Fruit fly (Drosophila melanogaster) S2 (cell line): ENCODE measurements around the gene mRpS9.

Experiments used
- CG8478 ChIP-seq: fragments of >200 bp; optimal IDR thresholded peaks from 2 replicates; lab custom pipeline; 2018
- CTCF ChIP-seq, 2 experiments: fragments of >200 bp; optimal IDR thresholded peaks; 2 replicates each; lab custom pipeline; 2018

DNA sequence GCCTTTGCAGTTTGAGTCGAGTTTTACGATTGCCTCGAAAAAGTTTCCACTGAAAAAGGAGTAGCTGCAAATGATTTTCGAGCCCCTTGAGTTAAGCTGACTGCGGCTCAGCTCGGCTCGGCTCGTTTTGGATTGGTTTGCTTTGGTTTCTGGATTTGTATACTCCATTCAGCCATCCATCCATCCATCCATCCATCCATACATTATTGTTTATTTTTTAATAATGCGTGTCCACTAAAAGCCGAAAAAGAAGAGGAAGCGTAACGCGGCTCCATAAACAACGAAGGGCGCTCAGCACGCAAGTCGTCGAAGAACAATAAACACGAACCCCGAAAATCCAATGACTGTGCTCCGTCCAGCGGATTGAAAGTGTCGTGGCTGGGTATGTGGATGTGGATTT is 23.9 kb upstream of the mRpS9 start:
- TF ChIP-seq CG8478 (lab: Kevin White, UChicago), result no peak
- TF ChIP-seq CTCF (optimal IDR thresholded peaks at IDR 0.05; lab: Kevin White, UChicago), result no peak
